1 fruit fly cellular context compared by ENCODE assay signal in genomic region chr3R:29075631-29076398, dm6.
A peak's percentile ranks its signal among the peaks of the same experiment; 100 is the strongest.
TF ChIP-seq lines count a peak whose summit lies in the region.

No protein-coding gene starts in this region.

TF ChIP-seq in whole organism, embryonic, 481 proteins besides CTCF, POLR2A, EP300 and RAD21 (continued from another document):
- TF ChIP-seq kay (GFP tag; optimal IDR thresholded peaks at IDR 0.05; lab: Kevin White, UChicago) (no peak), chm (GFP tag; IDR thresholded peaks at IDR 0.05; lab: Robert Waterston, UW) (no peak), CG18011 (GFP tag; optimal IDR thresholded peaks at IDR 0.05; lab: Kevin White, UChicago) (no peak), hkb (optimal IDR thresholded peaks at IDR 0.05; lab: Kevin White, UChicago) (no peak), hkb (GFP tag; IDR thresholded peaks at IDR 0.05; lab: Robert Waterston, UW) (0 out of 2 replicates have a peak, but pooled peaks have one; percentile 21), ap (GFP tag; IDR thresholded peaks at IDR 0.05; lab: Robert Waterston, UW) (no peak), pan (optimal IDR thresholded peaks at IDR 0.05; lab: Kevin White, UChicago) (no peak), pan (GFP tag; optimal IDR thresholded peaks at IDR 0.05 in 1 of 2, IDR thresholded peaks at IDR 0.05 in 1 of 2) (peak in 1 of 2 experiments; percentile 16), Meics (GFP tag; optimal IDR thresholded peaks at IDR 0.05; lab: Kevin White, UChicago) (peak; percentile 20), lilli (GFP tag; optimal IDR thresholded peaks at IDR 0.05; lab: Kevin White, UChicago) (peak; percentile 9), CG11696 (GFP tag; IDR thresholded peaks at IDR 0.05; lab: Robert Waterston, UW) (peak; percentile 70), gce (GFP tag; IDR thresholded peaks at IDR 0.05; lab: Robert Waterston, UW) (no peak), Blimp-1 (GFP tag; optimal IDR thresholded peaks at IDR 0.05; lab: Kevin White, UChicago) (peak; percentile 13), sd (tag; optimal IDR thresholded peaks at IDR 0.05; lab: Kevin White, UChicago) (peak; percentile 12), CG14441 (GFP tag; IDR thresholded peaks at IDR 0.05; lab: Robert Waterston, UW) (no peak), CG10267 (tag; optimal IDR thresholded peaks at IDR 0.05; lab: Kevin White, UChicago) (peak; percentile 14), vvl (GFP tag; IDR thresholded peaks at IDR 0.05; lab: Robert Waterston, UW) (0 out of 2 replicates have a peak, but pooled peaks have one; percentile 18), Hmr (GFP tag; optimal IDR thresholded peaks at IDR 0.05; lab: Kevin White, UChicago) (peak; percentile 25), gcm2 (GFP tag; optimal IDR thresholded peaks at IDR 0.05; lab: Kevin White, UChicago) (no peak), z (GFP tag; IDR thresholded peaks at IDR 0.05; lab: Robert Waterston, UW) (no peak), CG4854 (GFP tag; optimal IDR thresholded peaks at IDR 0.05; lab: Kevin White, UChicago) (no peak), zen2 (GFP tag; IDR thresholded peaks at IDR 0.05; lab: Robert Waterston, UW; ENCODE audit: partially characterized antibody) (no peak), CG6175 (GFP tag; IDR thresholded peaks at IDR 0.05; lab: Robert Waterston, UW) (no peak), gem (tag; optimal IDR thresholded peaks at IDR 0.05; lab: Kevin White, UChicago) (peak; percentile 43), Med (GFP tag; lab: Kevin White, UChicago) (peak; percentile 40), CG9932 (GFP tag; IDR thresholded peaks at IDR 0.05; lab: Robert Waterston, UW) (no peak), Vsx1 (GFP tag; optimal IDR thresholded peaks at IDR 0.05; lab: Kevin White, UChicago) (no peak), CG30431 (GFP tag; optimal IDR thresholded peaks at IDR 0.05; lab: Kevin White, UChicago) (no peak), zfh1 (GFP tag; IDR thresholded peaks at IDR 0.05; lab: Robert Waterston, UW) (no peak), Xbp1 (GFP tag; optimal IDR thresholded peaks at IDR 0.05; lab: Kevin White, UChicago) (peak; percentile 25), Lim3 (GFP tag; IDR thresholded peaks at IDR 0.05; lab: Robert Waterston, UW) (no peak), Rfx (GFP tag; IDR thresholded peaks at IDR 0.05; lab: Robert Waterston, UW) (peak; percentile 29; the same call in 1 of the 2 replicates), bsh (GFP tag; optimal IDR thresholded peaks at IDR 0.05; lab: Kevin White, UChicago) (peak in 1 of 2 experiments; percentile 4), Ada2b (GFP tag; IDR thresholded peaks at IDR 0.05; lab: Robert Waterston, UW) (peak; percentile 35; the same call in 1 of the 2 replicates), pfk (GFP tag; optimal IDR thresholded peaks at IDR 0.05; lab: Kevin White, UChicago) (no peak), CG17328 (GFP tag; IDR thresholded peaks at IDR 0.05; lab: Robert Waterston, UW) (peak; percentile 26; the same call in 1 of the 2 replicates), CG11723 (GFP tag; optimal IDR thresholded peaks at IDR 0.05; lab: Kevin White, UChicago) (no peak), dmrt99B (tag; optimal IDR thresholded peaks at IDR 0.05; lab: Kevin White, UChicago) (peak; percentile 37), CG6272 (GFP tag; IDR thresholded peaks at IDR 0.05; lab: Robert Waterston, UW) (no peak), CG9797 (GFP tag; optimal IDR thresholded peaks at IDR 0.05; lab: Kevin White, UChicago) (no peak), slbo (GFP tag; IDR thresholded peaks at IDR 0.05; lab: Robert Waterston, UW) (peak; percentile 55), ash1 (GFP tag; optimal IDR thresholded peaks at IDR 0.05; lab: Kevin White, UChicago) (no peak), Ssrp (tag; optimal IDR thresholded peaks at IDR 0.05; lab: Kevin White, UChicago) (peak; percentile 6), ind (GFP tag; optimal IDR thresholded peaks at IDR 0.05; lab: Kevin White, UChicago) (no peak), CG9727 (GFP tag; optimal IDR thresholded peaks at IDR 0.05; lab: Kevin White, UChicago) (peak; percentile 22), Abd-B (GFP tag; optimal IDR thresholded peaks at IDR 0.05; lab: Kevin White, UChicago) (peak; percentile 51), CG31388 (GFP tag; optimal IDR thresholded peaks at IDR 0.05; lab: Kevin White, UChicago) (no peak), lbe (GFP tag; optimal IDR thresholded peaks at IDR 0.05; lab: Kevin White, UChicago) (peak; percentile 9), CG2712 (tag; optimal IDR thresholded peaks at IDR 0.05; lab: Kevin White, UChicago) (peak; percentile 29), stc (GFP tag; IDR thresholded peaks at IDR 0.05; lab: Robert Waterston, UW) (peak; percentile 45), kni (GFP tag; optimal IDR thresholded peaks at IDR 0.05; lab: Kevin White, UChicago) (no peak), Sox102F (GFP tag; optimal IDR thresholded peaks at IDR 0.05; lab: Kevin White, UChicago) (peak; percentile 34), unpg (GFP tag; optimal IDR thresholded peaks at IDR 0.05; lab: Kevin White, UChicago) (peak; percentile 13), CG3281 (GFP tag; optimal IDR thresholded peaks at IDR 0.05; lab: Kevin White, UChicago) (peak; percentile 24), CG8290 (GFP tag; optimal IDR thresholded peaks at IDR 0.05; lab: Kevin White, UChicago) (no peak), CG8290 (tag; optimal IDR thresholded peaks at IDR 0.05; lab: Kevin White, UChicago) (peak in 1 of 2 experiments; percentile 9), CG10366 (GFP tag; IDR thresholded peaks at IDR 0.05; lab: Robert Waterston, UW) (peak; percentile 40; the same call in 1 of the 2 replicates), CG15269 (tag; optimal IDR thresholded peaks at IDR 0.05; lab: Kevin White, UChicago) (peak; percentile 23), pros (GFP tag; optimal IDR thresholded peaks at IDR 0.05; lab: Kevin White, UChicago) (peak; percentile 10), CG1603 (tag; optimal IDR thresholded peaks at IDR 0.05; lab: Kevin White, UChicago) (peak; percentile 27), Nf-YC (tag; optimal IDR thresholded peaks at IDR 0.05; lab: Kevin White, UChicago) (peak; percentile 12), dpn (GFP tag; optimal IDR thresholded peaks at IDR 0.05; lab: Kevin White, UChicago) (peak in 1 of 2 experiments; percentile 1), org-1 (GFP tag; optimal IDR thresholded peaks at IDR 0.05; lab: Kevin White, UChicago) (peak; percentile 1), sug (tag; optimal IDR thresholded peaks at IDR 0.05; lab: Kevin White, UChicago) (no peak), CG1647 (GFP tag; optimal IDR thresholded peaks at IDR 0.05; lab: Kevin White, UChicago) (no peak), hbn (GFP tag; IDR thresholded peaks at IDR 0.05; lab: Robert Waterston, UW; ENCODE audit: partially characterized antibody) (no peak), row (GFP tag; IDR thresholded peaks at IDR 0.05; lab: Robert Waterston, UW) (peak; percentile 24; the same call in 1 of the 3 replicates), CG14014 (GFP tag; IDR thresholded peaks at IDR 0.05; lab: Robert Waterston, UW) (0 out of 2 replicates have a peak, but pooled peaks have one; percentile 6), Xrp1 (GFP tag; IDR thresholded peaks at IDR 0.05; lab: Robert Waterston, UW) (peak; percentile 21; the same call in 1 of the 2 replicates), bigmax (GFP tag; optimal IDR thresholded peaks at IDR 0.05; lab: Kevin White, UChicago) (no peak), Asciz (GFP tag; optimal IDR thresholded peaks at IDR 0.05; lab: Kevin White, UChicago) (no peak), CG2875 (GFP tag; optimal IDR thresholded peaks at IDR 0.05; lab: Kevin White, UChicago) (no peak), nmo (GFP tag; optimal IDR thresholded peaks at IDR 0.05; lab: Kevin White, UChicago) (no peak), E2f1 (GFP tag; IDR thresholded peaks at IDR 0.05; lab: Robert Waterston, UW) (no peak), Ptx1 (GFP tag; IDR thresholded peaks at IDR 0.05; lab: Robert Waterston, UW) (0 out of 2 replicates have a peak, but pooled peaks have one; percentile 9), CG13424 (tag; optimal IDR thresholded peaks at IDR 0.05; lab: Kevin White, UChicago) (no peak), CG10959 (GFP tag; IDR thresholded peaks at IDR 0.05; lab: Robert Waterston, UW) (no peak), CG32767 (GFP tag; IDR thresholded peaks at IDR 0.05; lab: Robert Waterston, UW) (0 out of 2 replicates have a peak, but pooled peaks have one; percentile 12), CG12391 (tag; optimal IDR thresholded peaks at IDR 0.05; lab: Kevin White, UChicago) (peak; percentile 13), CG2120 (GFP tag; optimal IDR thresholded peaks at IDR 0.05; lab: Kevin White, UChicago) (peak; percentile 47), Dad (GFP tag; optimal IDR thresholded peaks at IDR 0.05; lab: Kevin White, UChicago) (no peak), NfI (GFP tag; optimal IDR thresholded peaks at IDR 0.05; lab: Kevin White, UChicago) (peak; percentile 10), CG33213 (GFP tag; optimal IDR thresholded peaks at IDR 0.05; lab: Kevin White, UChicago) (no peak), CG34376 (GFP tag; optimal IDR thresholded peaks at IDR 0.05; lab: Kevin White, UChicago) (no peak), fu2 (GFP tag; optimal IDR thresholded peaks at IDR 0.05; lab: Kevin White, UChicago) (no peak), ERR (GFP tag; optimal IDR thresholded peaks at IDR 0.05; lab: Kevin White, UChicago) (no peak)
